Worm (Caenorhabditis elegans): ENCODE results near the gene Y39A1C.1.

The Y39A1C.1 gene

ce11 chrIII:10810837-10811814, 44.1 kb upstream of the Y39A1C.1 start (continued):
- TF ChIP-seq ahr-1 (tag; optimal IDR thresholded peaks at IDR 0.05) (peak; percentile 69), Y22D7AL.16 (tag; optimal IDR thresholded peaks at IDR 0.05) (no peak), ceh-18 (tag; optimal IDR thresholded peaks at IDR 0.05) (peak; percentile 50), unc-42 (tag; optimal IDR thresholded peaks at IDR 0.05) (peak; percentile 49)

- no peak for TF ChIP-seq sox-4 (tag; optimal IDR thresholded peaks at IDR 0.05)
- no peak for TF ChIP-seq dve-1 (tag; optimal IDR thresholded peaks at IDR 0.05)
- no peak for TF ChIP-seq C08G9.2 (tag; optimal IDR thresholded peaks at IDR 0.05)
- TF ChIP-seq zip-5 (tag; optimal IDR thresholded peaks at IDR 0.05), result no peak
- TF ChIP-seq ceh-31 (tag; optimal IDR thresholded peaks at IDR 0.05), result no peak
- TF ChIP-seq ref-2 (tag; optimal IDR thresholded peaks at IDR 0.05), result no peak
These were observed 42.4 kb upstream of the Y39A1C.1 start for ce11 chrIII:10812798-10813295.

- TF ChIP-seq ahr-1 (tag; optimal IDR thresholded peaks at IDR 0.05) (no peak), unc-42 (tag; optimal IDR thresholded peaks at IDR 0.05) (no peak), ceh-2 (tag; optimal IDR thresholded peaks at IDR 0.05) (no peak), ztf-16 (tag; optimal IDR thresholded peaks at IDR 0.05) (no peak), che-1 (tag; optimal IDR thresholded peaks at IDR 0.05) (no peak), dve-1 (tag; optimal IDR thresholded peaks at IDR 0.05) (no peak), ceh-6 (GFP tag; optimal IDR thresholded peaks at IDR 0.05) (no peak), sox-2 (GFP tag; IDR thresholded peaks at IDR 0.05) (no peak), pag-3 (tag; optimal IDR thresholded peaks at IDR 0.05; ENCODE audit: borderline replicate concordance) (no peak), hlh-30 (tag; optimal IDR thresholded peaks at IDR 0.05; ENCODE audit: insufficient read depth) (no peak), hlh-15 (tag; optimal IDR thresholded peaks at IDR 0.05) (no peak), pqm-1 (tag; optimal IDR thresholded peaks at IDR 0.05) (no peak), ceh-18 (tag; optimal IDR thresholded peaks at IDR 0.05) (no peak), madf-2 (tag; optimal IDR thresholded peaks at IDR 0.05) (no peak)
These were observed 41.4 kb upstream of the Y39A1C.1 start for ce11 chrIII:10813886-10814285.

ce11 chrIII:10815199-10815598, 40.0 kb upstream of the Y39A1C.1 start:
- TF ChIP-seq ztf-16 (tag; optimal IDR thresholded peaks at IDR 0.05), result no peak
- TF ChIP-seq unc-55 (GFP tag; optimal IDR thresholded peaks at IDR 0.05), result no peak
- TF ChIP-seq ceh-45 (GFP tag; IDR thresholded peaks at IDR 0.05), result no peak
- TF ChIP-seq hlh-15 (tag; optimal IDR thresholded peaks at IDR 0.05), result no peak
- TF ChIP-seq ama-1 (optimal IDR thresholded peaks at IDR 0.05), result no peak
- TF ChIP-seq C38D4.7 (GFP tag; optimal IDR thresholded peaks at IDR 0.05), result no peak
- TF ChIP-seq hlh-8 (tag; optimal IDR thresholded peaks at IDR 0.05), result no peak
- TF ChIP-seq K02D7.2 (tag; optimal IDR thresholded peaks at IDR 0.05), result no peak
- TF ChIP-seq ceh-22 (tag; optimal IDR thresholded peaks at IDR 0.05), result no peak
- no peak for TF ChIP-seq nfya-1 (tag; optimal IDR thresholded peaks at IDR 0.05)
- TF ChIP-seq fkh-10 (GFP tag; optimal IDR thresholded peaks at IDR 0.05), result no peak
- TF ChIP-seq hlh-13 (GFP tag; optimal IDR thresholded peaks at IDR 0.05), result no peak
- TF ChIP-seq npax-4 (tag; optimal IDR thresholded peaks at IDR 0.05), result no peak
- no peak for TF ChIP-seq unc-42 (tag; optimal IDR thresholded peaks at IDR 0.05)

- TF ChIP-seq ref-2 (tag; optimal IDR thresholded peaks at IDR 0.05) (no peak), ztf-16 (tag; optimal IDR thresholded peaks at IDR 0.05) (no peak), unc-55 (GFP tag; optimal IDR thresholded peaks at IDR 0.05) (peak; percentile 2), ceh-18 (tag; optimal IDR thresholded peaks at IDR 0.05) (peak; percentile 89)
These were observed 39.2 kb upstream of the Y39A1C.1 start for ce11 chrIII:10816045-10816444.

All from whole organism, late embryonic.